Fruit fly (Drosophila melanogaster): ENCODE results near the gene CG17982.

dm6 chrX:8193017-8193556 lies 49.5 kb upstream of the CG17982 start:
- no peak for TF ChIP-seq dsx (GFP tag; optimal IDR thresholded peaks at IDR 0.05; ENCODE audit: poor library complexity, severe bottlenecking)
- no peak for TF ChIP-seq Sox15 (GFP tag; optimal IDR thresholded peaks at IDR 0.05)
- no peak for TF ChIP-seq Gug (GFP tag; IDR thresholded peaks at IDR 0.05)
- TF ChIP-seq CG16779 (tag; optimal IDR thresholded peaks at IDR 0.05): no peak
- no peak for TF ChIP-seq Blimp-1 (GFP tag; optimal IDR thresholded peaks at IDR 0.05)
- TF ChIP-seq CG11902 (GFP tag; optimal IDR thresholded peaks at IDR 0.05): no peak
- TF ChIP-seq CG11294 (GFP tag; IDR thresholded peaks at IDR 0.05): no peak
- TF ChIP-seq fd85E (GFP tag; optimal IDR thresholded peaks at IDR 0.05): no peak
- TF ChIP-seq salr (GFP tag; optimal IDR thresholded peaks at IDR 0.05): no peak
- TF ChIP-seq Hr39 (GFP tag; optimal IDR thresholded peaks at IDR 0.05): no peak
- no peak for TF ChIP-seq Smox (GFP tag; optimal IDR thresholded peaks at IDR 0.05)
- peak; percentile 71 for TF ChIP-seq Eip78C (GFP tag)
- peak; percentile 19 for TF ChIP-seq topi (GFP tag; optimal IDR thresholded peaks at IDR 0.05)
- no peak for TF ChIP-seq CG3032 (tag; optimal IDR thresholded peaks at IDR 0.05)

Data from whole organism, prepupa.